Fruit fly (Drosophila melanogaster): Measurements from ENCODE around the gene CG14966.

dm6 chr3L:3177872-3178271 is 19.6 kb downstream of the CG14966 start:
- TF ChIP-seq psq (optimal IDR thresholded peaks at IDR 0.05) (no peak), ttk (optimal IDR thresholded peaks at IDR 0.05) (no peak), Sin3A (optimal IDR thresholded peaks at IDR 0.05) (no peak)
